Fruit fly (Drosophila melanogaster): ENCODE measurements around the gene Dhod.

DNA sequence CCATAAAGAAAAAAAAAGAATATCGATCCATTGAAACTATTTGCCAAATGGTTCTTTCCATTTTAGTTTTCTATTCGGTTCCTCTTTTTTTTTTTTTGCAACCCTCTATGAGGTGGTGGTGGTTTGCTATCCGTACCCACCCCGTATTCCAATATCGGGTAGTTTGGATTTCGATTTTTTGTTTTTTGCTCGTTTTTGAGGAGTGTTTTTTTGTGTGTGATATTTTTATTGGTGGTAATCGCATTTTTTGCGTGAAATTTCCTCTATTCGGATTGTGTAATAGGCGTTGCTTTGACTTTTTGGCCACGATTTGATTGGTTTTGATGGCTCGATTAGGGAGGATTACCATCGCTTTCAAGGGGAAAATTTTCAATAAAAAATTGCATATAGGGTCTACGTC is 33.7 kb upstream of the Dhod start:
- TF ChIP-seq CG10631 (GFP tag; optimal IDR thresholded peaks at IDR 0.05) (no peak), vri (GFP tag; optimal IDR thresholded peaks at IDR 0.05) (no peak), CG15336 (GFP tag; IDR thresholded peaks at IDR 0.05) (no peak), CG6163 (GFP tag; IDR thresholded peaks at IDR 0.05) (no peak), Sox102F (GFP tag; optimal IDR thresholded peaks at IDR 0.05) (no peak), Gug (GFP tag; IDR thresholded peaks at IDR 0.05) (no peak), CG6276 (GFP tag; optimal IDR thresholded peaks at IDR 0.05) (no peak), Blimp-1 (GFP tag; optimal IDR thresholded peaks at IDR 0.05) (no peak), CG6854 (GFP tag; optimal IDR thresholded peaks at IDR 0.05) (no peak)

All from whole organism, prepupa.